Fruit fly (Drosophila melanogaster) whole organism, embryonic: ENCODE data around the gene CG6689.

ENCODE experiments used
- CG10267 ChIP-seq: fragments of 200-800 bp; sonication (Bioruptor generic); optimal IDR thresholded peaks from 2 replicates; lab custom pipeline; 2018; ENCODE audit warnings: missing biosample characterization, mild to moderate bottlenecking, missing genetic modification characterization, moderate library complexity
- CG10321 ChIP-seq: fragments of 200-800 bp; sonication (Bioruptor generic); IDR thresholded peaks from 2 replicates; pipeline ENCODE4 v1.3.6; 2022; ENCODE audit warnings: missing biosample characterization, missing genetic modification characterization
- CG10431 ChIP-seq: fragments of 200-800 bp; sonication (Bioruptor generic); optimal IDR thresholded peaks from 3 replicates; lab custom pipeline; 2018; ENCODE audit warnings: missing biosample characterization, mild to moderate bottlenecking, missing genetic modification characterization
- CG11456 ChIP-seq: fragments of 200-800 bp; sonication (Bioruptor generic); IDR thresholded peaks from 3 replicates; pipeline ENCODE4 v1.3.6; 2022; ENCODE audit warnings: missing biosample characterization, missing genetic modification characterization
- CG11695 ChIP-seq: fragments of 200-800 bp; sonication (Bioruptor generic); IDR thresholded peaks from 3 replicates; pipeline ENCODE4 v1.3.6; 2022; ENCODE audit warnings: missing biosample characterization, missing genetic modification characterization
- CG12236 ChIP-seq: fragments of 200-800 bp; sonication (Bioruptor generic); optimal IDR thresholded peaks from 2 replicates; lab custom pipeline; 2016; ENCODE audit warnings: missing biosample characterization, missing genetic modification characterization
- CG12769 ChIP-seq: fragments of 200-800 bp; sonication (Bioruptor generic); optimal IDR thresholded peaks from 2 replicates; lab custom pipeline; 2019; ENCODE audit warnings: missing biosample characterization, mild to moderate bottlenecking, missing genetic modification characterization, moderate library complexity
- CG13287 ChIP-seq: fragments of 200-800 bp; sonication (Bioruptor generic); IDR thresholded peaks from 2 replicates; pipeline ENCODE4 v1.3.6; 2022; ENCODE audit warnings: missing biosample characterization, missing genetic modification characterization; ENCODE audit not compliant: partially characterized antibody
- CG13624 ChIP-seq: fragments of 200-800 bp; sonication (Bioruptor generic); optimal IDR thresholded peaks from 2 replicates; lab custom pipeline; 2016; ENCODE audit warnings: missing biosample characterization, missing genetic modification characterization
- CG14710 ChIP-seq: fragments of 200-800 bp; sonication (Bioruptor generic); optimal IDR thresholded peaks from 3 replicates; lab custom pipeline; 2019; ENCODE audit warnings: missing biosample characterization, mild to moderate bottlenecking, missing genetic modification characterization, moderate library complexity
- CG15696 ChIP-seq: fragments of 200-800 bp; sonication (Bioruptor generic); optimal IDR thresholded peaks from 2 replicates; lab custom pipeline; 2019; ENCODE audit warnings: missing biosample characterization, mild to moderate bottlenecking, missing genetic modification characterization, moderate library complexity
- CG17328 ChIP-seq: fragments of 200-800 bp; sonication (Bioruptor generic); IDR thresholded peaks from 2 replicates; pipeline ENCODE4 v1.3.6; 2022; ENCODE audit warnings: missing biosample characterization, missing genetic modification characterization
- CG17359 ChIP-seq: fragments of 200-800 bp; sonication (Bioruptor generic); optimal IDR thresholded peaks from 3 replicates; lab custom pipeline; 2018; ENCODE audit warnings: missing biosample characterization, mild to moderate bottlenecking, missing genetic modification characterization, moderate library complexity
- CG17385 ChIP-seq: fragments of 200-800 bp; sonication (Bioruptor generic); optimal IDR thresholded peaks from 3 replicates; lab custom pipeline; 2018; ENCODE audit warnings: missing biosample characterization, mild to moderate bottlenecking, missing genetic modification characterization
- CG18599 ChIP-seq: fragments of 200-800 bp; sonication (Bioruptor generic); optimal IDR thresholded peaks from 3 replicates; lab custom pipeline; 2017; ENCODE audit warnings: missing biosample characterization, missing genetic modification characterization, mild to moderate bottlenecking, moderate library complexity, missing genetic modification reagents
- CG33213 ChIP-seq: fragments of 200-800 bp; sonication (Bioruptor generic); optimal IDR thresholded peaks from 3 replicates; lab custom pipeline; 2016; ENCODE audit warnings: missing biosample characterization, missing genetic modification characterization
- CG34376 ChIP-seq: fragments of 200-800 bp; sonication (Bioruptor generic); optimal IDR thresholded peaks from 2 replicates; lab custom pipeline; 2018; ENCODE audit warnings: missing biosample characterization, mild to moderate bottlenecking, missing genetic modification characterization
- CG4404 ChIP-seq: fragments of 200-800 bp; sonication (Bioruptor generic); IDR thresholded peaks from 2 replicates; pipeline ENCODE4 v1.3.6; 2022; ENCODE audit warnings: missing biosample characterization, missing genetic modification characterization
- CG6689 ChIP-seq: fragments of 200-800 bp; sonication (Bioruptor generic); IDR thresholded peaks from 2 replicates; pipeline ENCODE4 v1.3.6; 2022; ENCODE audit warnings: missing biosample characterization, missing genetic modification characterization
- CG7745 ChIP-seq: fragments of 200-800 bp; sonication (Bioruptor generic); optimal IDR thresholded peaks from 2 replicates; lab custom pipeline; 2018; ENCODE audit warnings: missing biosample characterization, mild to moderate bottlenecking, missing genetic modification characterization, moderate library complexity
- CG8478 ChIP-seq: fragments of >200 bp; optimal IDR thresholded peaks from 2 replicates; lab custom pipeline; 2018
- CTCF ChIP-seq: fragments of 200-800 bp; sonication (Bioruptor generic); optimal IDR thresholded peaks from 2 replicates; lab custom pipeline; 2017; ENCODE audit warnings: missing biosample characterization, mild to moderate bottlenecking, missing genetic modification characterization, moderate library complexity
- CkIIα-i1 ChIP-seq: fragments of 200-800 bp; sonication (Bioruptor generic); IDR thresholded peaks from 2 replicates; pipeline ENCODE4 v1.3.6; 2022; ENCODE audit warnings: missing biosample characterization, missing genetic modification characterization
- Deaf1 ChIP-seq: fragments of 200-800 bp; optimal IDR thresholded peaks from 3 replicates; lab custom pipeline; 2019; ENCODE audit warnings: missing biosample characterization, mild to moderate bottlenecking, missing genetic modification characterization, moderate library complexity
- Eip74EF ChIP-seq, 2 experiments: fragments of 200-800 bp in 1 of 2; fragments of >200 bp in 1 of 2; sonication (Bioruptor generic) in 1 of 2; optimal IDR thresholded peaks; 2 replicates each; lab custom pipeline; 2017 to 2019; ENCODE audit warnings: missing biosample characterization in 2 of 2, missing genetic modification characterization in 2 of 2, mild to moderate bottlenecking in 1 of 2, moderate library complexity in 1 of 2
- HLHmδ ChIP-seq: fragments of 200-800 bp; sonication (Bioruptor generic); optimal IDR thresholded peaks from 2 replicates; lab custom pipeline; 2018; ENCODE audit warnings: missing biosample characterization, mild to moderate bottlenecking, missing genetic modification characterization, moderate library complexity
- Hmx ChIP-seq: fragments of 200-800 bp; sonication (Bioruptor generic); optimal IDR thresholded peaks from 2 replicates; lab custom pipeline; 2016; ENCODE audit warnings: missing biosample characterization, missing genetic modification characterization
- NK7.1 ChIP-seq: fragments of 200-800 bp; sonication (Bioruptor generic); optimal IDR thresholded peaks from 3 replicates; lab custom pipeline; 2016; ENCODE audit warnings: missing biosample characterization, missing genetic modification characterization
- Neu2 ChIP-seq: fragments of 200-800 bp; sonication (Bioruptor generic); optimal IDR thresholded peaks from 3 replicates; lab custom pipeline; 2016; ENCODE audit warnings: missing biosample characterization, missing genetic modification characterization, borderline replicate concordance
- Six4 ChIP-seq: fragments of 200-800 bp; sonication (Bioruptor generic); optimal IDR thresholded peaks from 2 replicates; lab custom pipeline; 2016; ENCODE audit warnings: missing biosample characterization, missing genetic modification characterization
- Usf ChIP-seq: fragments of 200-800 bp; sonication (Bioruptor generic); optimal IDR thresholded peaks from 2 replicates; lab custom pipeline; 2017; ENCODE audit warnings: missing genotype, missing biosample characterization, missing genetic modification characterization
- YL-1 ChIP-seq: fragments of 200-800 bp; sonication (Bioruptor generic); optimal IDR thresholded peaks from 3 replicates; lab custom pipeline; 2017; ENCODE audit warnings: missing biosample characterization, mild to moderate bottlenecking, missing genetic modification characterization
- bigmax ChIP-seq: fragments of 200-800 bp; sonication (Bioruptor generic); optimal IDR thresholded peaks from 2 replicates; lab custom pipeline; 2018; ENCODE audit warnings: missing biosample characterization, mild to moderate bottlenecking, missing genetic modification characterization
- cwo ChIP-seq: fragments of 200-800 bp; sonication (Bioruptor generic); optimal IDR thresholded peaks from 3 replicates; lab custom pipeline; 2017; ENCODE audit warnings: missing biosample characterization, missing genetic modification characterization, mild to moderate bottlenecking, moderate library complexity, missing genetic modification reagents
- disco-r ChIP-seq: fragments of 200-800 bp; sonication (Bioruptor generic); optimal IDR thresholded peaks from 2 replicates; lab custom pipeline; 2016; ENCODE audit warnings: missing biosample characterization, missing genetic modification characterization
- exex ChIP-seq: fragments of 200-800 bp; sonication (Bioruptor generic); optimal IDR thresholded peaks from 4 replicates; lab custom pipeline; 2018; ENCODE audit warnings: missing biosample characterization, mild to moderate bottlenecking, missing genetic modification characterization, moderate library complexity
- ftz-f1 ChIP-seq: fragments of 200-800 bp; sonication (Bioruptor generic); optimal IDR thresholded peaks from 2 replicates; lab custom pipeline; 2016; ENCODE audit warnings: missing biosample characterization, missing genetic modification characterization
- gfzf ChIP-seq: fragments of 200-800 bp; sonication (Bioruptor generic); optimal IDR thresholded peaks from 2 replicates; lab custom pipeline; 2016; ENCODE audit warnings: missing biosample characterization, mild to moderate bottlenecking, missing genetic modification characterization, moderate library complexity
- h ChIP-seq: fragments of >200 bp; optimal IDR thresholded peaks from 2 replicates; lab custom pipeline; 2017
- jing ChIP-seq: fragments of 200-800 bp; sonication (Bioruptor generic); optimal IDR thresholded peaks from 2 replicates; lab custom pipeline; 2018; ENCODE audit warnings: missing biosample characterization, mild to moderate bottlenecking, missing genetic modification characterization
- lilli ChIP-seq: fragments of 200-800 bp; sonication (Bioruptor generic); optimal IDR thresholded peaks from 3 replicates; lab custom pipeline; 2016; ENCODE audit warnings: missing biosample characterization, missing genetic modification characterization
- nerfin-1 ChIP-seq: fragments of 200-800 bp; sonication (Bioruptor generic); optimal IDR thresholded peaks from 3 replicates; lab custom pipeline; 2019; ENCODE audit warnings: missing biosample characterization, mild to moderate bottlenecking, missing genetic modification characterization, moderate library complexity
- salm ChIP-seq: fragments of 200-800 bp; sonication (Bioruptor generic); optimal IDR thresholded peaks from 2 replicates; lab custom pipeline; 2018; ENCODE audit warnings: missing biosample characterization, mild to moderate bottlenecking, missing genetic modification characterization
- sim ChIP-seq: fragments of 200-800 bp; sonication (Bioruptor generic); IDR thresholded peaks from 2 replicates; pipeline ENCODE4 v1.3.6; 2022; ENCODE audit warnings: missing biosample characterization, missing genetic modification characterization
- sima ChIP-seq: fragments of 200-800 bp; sonication (Bioruptor generic); optimal IDR thresholded peaks from 2 replicates; lab custom pipeline; 2016; ENCODE audit warnings: missing biosample characterization, missing genetic modification characterization
- sob ChIP-seq: fragments of 200-800 bp; sonication (Bioruptor generic); IDR thresholded peaks from 2 replicates; pipeline ENCODE4 v1.3.6; 2022; ENCODE audit warnings: missing biosample characterization, missing genetic modification characterization
- stc ChIP-seq: fragments of 200-800 bp; sonication (Bioruptor generic); IDR thresholded peaks from 2 replicates; pipeline ENCODE4 v1.3.6; 2022; ENCODE audit warnings: missing biosample characterization, missing genetic modification characterization
- toy ChIP-seq: fragments of 200-800 bp; sonication (Bioruptor generic); IDR thresholded peaks from 2 replicates; pipeline ENCODE4 v1.3.6; 2022; ENCODE audit warnings: missing biosample characterization, missing genetic modification characterization
- tup ChIP-seq: fragments of 200-800 bp; sonication (Bioruptor generic); optimal IDR thresholded peaks from 2 replicates; lab custom pipeline; 2016; ENCODE audit warnings: missing biosample characterization, mild to moderate bottlenecking, missing genetic modification characterization, moderate library complexity
- usp ChIP-seq: fragments of >200 bp; optimal IDR thresholded peaks from 2 replicates; lab custom pipeline; 2017; ENCODE audit warnings: missing biosample characterization, missing genetic modification characterization

The CG6689 gene

DNA sequence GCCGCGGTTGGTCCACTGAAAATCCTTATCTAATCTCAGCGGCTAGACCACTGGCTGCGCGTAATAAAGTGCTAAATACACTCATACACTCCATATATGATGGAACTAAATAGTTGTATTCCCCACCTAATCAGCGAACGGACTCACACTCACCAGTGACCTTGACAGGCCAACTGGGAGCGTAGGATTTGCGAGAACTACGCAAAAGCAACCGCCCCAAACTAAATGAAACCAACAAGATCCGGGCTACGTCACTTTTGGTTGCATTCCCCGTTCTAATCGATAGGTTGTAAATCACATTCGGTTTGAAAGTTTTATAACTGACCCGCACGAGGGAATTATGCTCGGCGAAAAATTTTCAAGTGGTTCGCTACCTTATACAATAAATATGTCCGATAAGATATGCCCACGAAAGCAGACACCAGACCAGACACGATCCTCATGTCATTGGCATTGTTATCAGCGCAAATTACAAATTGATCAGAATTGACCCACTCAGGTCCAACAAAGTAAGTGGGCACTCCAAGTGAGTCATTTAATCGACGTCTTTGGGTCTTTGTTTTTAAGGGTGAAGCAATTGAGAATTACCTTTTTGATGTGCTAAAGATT lies 20.5 kb downstream of the CG6689 start (continued):
- TF ChIP-seq salm (tag; lab: Kevin White, UChicago) (peak; percentile 11), exex (tag; lab: Kevin White, UChicago) (peak; percentile 98), bigmax (GFP tag; lab: Kevin White, UChicago) (no peak), CG7745 (tag; lab: Kevin White, UChicago) (peak; percentile 29), cwo (peak; percentile 86), CG12769 (peak; percentile 6), sob (0 out of 2 replicates have a peak, but pooled peaks have one; percentile 9)
- TF ChIP-seq, all 482 proteins: peak for 25

DNA sequence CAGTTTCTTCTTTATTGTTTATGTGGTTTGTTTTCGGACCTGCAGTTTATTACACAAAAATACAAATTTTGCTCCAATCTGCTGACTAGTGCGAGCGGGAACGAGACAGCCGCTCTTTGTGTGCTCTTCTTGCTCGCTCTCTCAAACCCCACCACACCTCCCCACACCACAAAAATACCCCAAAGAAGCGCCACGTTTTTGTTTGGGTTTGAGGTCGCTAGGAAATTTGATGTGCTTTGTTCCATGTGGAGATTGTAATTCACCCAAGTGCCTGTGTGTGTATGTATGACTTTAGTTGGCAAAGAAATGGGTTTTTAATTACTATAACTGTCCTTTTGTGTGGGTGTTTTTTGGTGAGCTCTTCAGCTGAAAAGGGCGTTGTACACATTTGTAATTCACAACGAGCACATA lies 21.8 kb downstream of the CG6689 start:
- TF ChIP-seq CkIIα-i1: no peak
- no peak for TF ChIP-seq CG14710
- TF ChIP-seq jing (GFP tag; lab: Kevin White, UChicago): no peak
- peak; percentile 84 for TF ChIP-seq CG10321
- no peak for TF ChIP-seq sima (GFP tag; lab: Kevin White, UChicago)
- peak; percentile 36 for TF ChIP-seq CG34376 (GFP tag; lab: Kevin White, UChicago)
- TF ChIP-seq Eip74EF (GFP tag; optimal IDR thresholded peaks at IDR 0.05; lab: Kevin White, UChicago): peak in 1 of 2 experiments; percentile 3
- TF ChIP-seq CG18599 (GFP tag; lab: Kevin White, UChicago): peak; percentile 21
- TF ChIP-seq CG4404 (GFP tag; lab: Robert Waterston, UW): no peak
- no peak for TF ChIP-seq CG6689 (GFP tag; lab: Robert Waterston, UW)
- no peak for TF ChIP-seq Neu2 (GFP tag; lab: Kevin White, UChicago)
- no peak for TF ChIP-seq CG10431 (GFP tag; lab: Kevin White, UChicago)
- no peak for TF ChIP-seq CG33213
- no peak for TF ChIP-seq exex (tag; lab: Kevin White, UChicago)
- TF ChIP-seq stc: no peak
- no peak for TF ChIP-seq Deaf1 (tag; lab: Kevin White, UChicago)
- TF ChIP-seq ftz-f1 (GFP tag; lab: Kevin White, UChicago): peak; percentile 54
- TF ChIP-seq CG13287: 0 out of 2 replicates have a peak, but pooled peaks have one; percentile 11
- TF ChIP-seq usp: no peak
- no peak for TF ChIP-seq CG11456
- no peak for TF ChIP-seq Usf (GFP tag; lab: Kevin White, UChicago)
- no peak for TF ChIP-seq NK7.1 (GFP tag; lab: Kevin White, UChicago)
- no peak for TF ChIP-seq CG10267 (tag; lab: Kevin White, UChicago)
- TF ChIP-seq CG17359 (tag; lab: Kevin White, UChicago): no peak
- no peak for TF ChIP-seq CG8478
- no peak for TF ChIP-seq sim
- no peak for TF ChIP-seq CG15696
- no peak for TF ChIP-seq CG17328
- no peak for TF ChIP-seq toy
- no peak for TF ChIP-seq tup (GFP tag; lab: Kevin White, UChicago)
- TF ChIP-seq lilli: no peak
- no peak for TF ChIP-seq CG12236
- TF ChIP-seq disco-r (GFP tag; lab: Kevin White, UChicago): no peak
- TF ChIP-seq nerfin-1 (tag; lab: Kevin White, UChicago): no peak
- TF ChIP-seq Six4 (GFP tag; lab: Kevin White, UChicago): no peak
- TF ChIP-seq CTCF (GFP tag; lab: Kevin White, UChicago): no peak
- peak; percentile 3 for TF ChIP-seq CG17385
- no peak for TF ChIP-seq Hmx
- TF ChIP-seq h (lab: Kevin White, UChicago): no peak
- TF ChIP-seq YL-1 (GFP tag; lab: Kevin White, UChicago): no peak
- TF ChIP-seq CG13624: peak; percentile 12
- no peak for TF ChIP-seq gfzf
- no peak; the same call in 2 of the 3 replicates for TF ChIP-seq CG11695 (GFP tag; lab: Robert Waterston, UW)
- no peak for TF ChIP-seq HLHmδ
